Worm (Caenorhabditis elegans) whole organism, late embryonic: ENCODE results near the gene R07H5.16.
"Not testable (repeated sequence)": the region's sequence is repeated elsewhere in the genome, so short reads cannot be mapped to it uniquely, and the experiment has no call there.

Experiments used
- ceh-9 ChIP-seq: sonication (generic microtip); optimal IDR thresholded peaks from 2 replicates; lab custom pipeline; 2016; ENCODE audit warnings: mild to moderate bottlenecking, missing genetic modification characterization, inconsistent platforms, missing compliant biosample characterization
- fkh-10 ChIP-seq: fragments of 150-350 bp; optimal IDR thresholded peaks from 2 replicates; lab custom pipeline; 2014; ENCODE audit warnings: missing biosample characterization, missing genetic modification reagents, missing genetic modification characterization
- mec-3 ChIP-seq: sonication (generic microtip); optimal IDR thresholded peaks from 2 replicates; lab custom pipeline; 2016; ENCODE audit warnings: borderline replicate concordance, missing genetic modification characterization, missing compliant biosample characterization
- nhr-11 ChIP-seq: fragments of 150-350 bp; optimal IDR thresholded peaks from 2 replicates; lab custom pipeline; 2014; ENCODE audit warnings: missing biosample characterization, missing genetic modification characterization
- odd-2 ChIP-seq: sonication (generic microtip); optimal IDR thresholded peaks from 2 replicates; lab custom pipeline; 2017; ENCODE audit warnings: antibody characterized with exemption, mild to moderate bottlenecking, missing genetic modification characterization, missing compliant biosample characterization
- pha-4 ChIP-seq: fragments of 150-350 bp; optimal IDR thresholded peaks from 2 replicates; lab custom pipeline; 2018; ENCODE audit warnings: missing biosample characterization, missing genetic modification reagents, missing genetic modification characterization
- pqm-1 ChIP-seq: sonication (generic microtip); optimal IDR thresholded peaks from 2 replicates; lab custom pipeline; 2016; ENCODE audit warnings: missing genetic modification characterization, missing compliant biosample characterization
- tbx-2 ChIP-seq: sonication (generic microtip); optimal IDR thresholded peaks from 2 replicates; lab custom pipeline; 2016; ENCODE audit warnings: missing genetic modification characterization, missing compliant biosample characterization
- unc-55 ChIP-seq: sonication (generic microtip); optimal IDR thresholded peaks from 2 replicates; lab custom pipeline; 2017; ENCODE audit warnings: missing biosample characterization, missing genetic modification reagents, missing genetic modification characterization

- TF ChIP-seq unc-55; ceh-9; mec-3 (tag; lab: Kevin White, UChicago); nhr-11; tbx-2 (tag; lab: Kevin White, UChicago); pha-4 (tag; lab: Kevin White, UChicago); fkh-10 (GFP tag; lab: Kevin White, UChicago); odd-2 (tag; lab: Kevin White, UChicago); pqm-1 (tag; lab: Kevin White, UChicago): not testable (repeated sequence)
These were observed 44.6 kb upstream of the R07H5.16 start, which contains the start of gene C08F8.3 for ce11 chrIV:11154425-11155114.
